Worm (Caenorhabditis elegans) whole organism, L1 larva: ENCODE results near the gene msp-63.
A peak's percentile ranks its signal among the peaks of the same experiment; 100 is the strongest.

Experiments used
- C16A3.4 ChIP-seq: fragments of 150-350 bp; optimal IDR thresholded peaks from 2 replicates; lab custom pipeline; 2014; ENCODE audit warnings: missing biosample characterization, missing genetic modification characterization
- ceh-63 ChIP-seq: fragments of 200-800 bp; sonication (Bioruptor generic); optimal IDR thresholded peaks from 2 replicates; lab custom pipeline; 2018; ENCODE audit warnings: mild to moderate bottlenecking, missing genetic modification characterization, missing compliant biosample characterization
- ceh-8 ChIP-seq: fragments of 200-800 bp; sonication (Bioruptor generic); optimal IDR thresholded peaks from 2 replicates; lab custom pipeline; 2018; ENCODE audit warnings: mild to moderate bottlenecking, missing genetic modification characterization, moderate library complexity, missing compliant biosample characterization
- ceh-82 ChIP-seq, 3 experiments: fragments of 150-350 bp in 1 of 3; sonication (generic microtip) in 2 of 3; optimal IDR thresholded peaks; 2 replicates each; lab custom pipeline; 2014 to 2017; ENCODE audit warnings: missing biosample characterization in 3 of 3, missing genetic modification characterization in 3 of 3
- efl-3 ChIP-seq: fragments of 200-800 bp; sonication (Bioruptor generic); optimal IDR thresholded peaks from 2 replicates; lab custom pipeline; 2018; ENCODE audit warnings: mild to moderate bottlenecking, missing genetic modification characterization, missing compliant biosample characterization
- egl-13 ChIP-seq: sonication (generic microtip); optimal IDR thresholded peaks from 2 replicates; lab custom pipeline; 2016; ENCODE audit warnings: missing genotype, missing genetic modification reagents, missing genetic modification characterization, missing compliant biosample characterization
- elt-2 ChIP-seq: sonication (generic microtip); optimal IDR thresholded peaks from 2 replicates; lab custom pipeline; 2016; ENCODE audit warnings: missing genetic modification characterization, mild to moderate bottlenecking, inconsistent platforms, missing compliant biosample characterization, missing genetic modification reagents
- ets-5 ChIP-seq: fragments of 200-800 bp; sonication (Bioruptor generic); IDR thresholded peaks from 2 replicates; pipeline ENCODE4 v1.3.6; 2022; ENCODE audit warnings: missing genetic modification characterization, missing compliant biosample characterization
- fkh-8 ChIP-seq: sonication (generic microtip); optimal IDR thresholded peaks from 2 replicates; lab custom pipeline; 2016; ENCODE audit warnings: mild to moderate bottlenecking, missing genetic modification characterization, missing compliant biosample characterization
- fos-1 ChIP-seq: fragments of 150-350 bp; optimal IDR thresholded peaks from 2 replicates; lab custom pipeline; 2014; ENCODE audit warnings: missing biosample characterization, missing genetic modification characterization
- hlh-17 ChIP-seq: fragments of 200-800 bp; sonication (Bioruptor generic); optimal IDR thresholded peaks from 2 replicates; lab custom pipeline; 2018; ENCODE audit warnings: missing genetic modification characterization, mild to moderate bottlenecking, missing compliant biosample characterization, moderate library complexity, borderline replicate concordance
- jun-1 ChIP-seq: fragments of 150-350 bp; optimal IDR thresholded peaks from 2 replicates; lab custom pipeline; 2014; ENCODE audit warnings: missing biosample characterization, missing genetic modification reagents, missing genetic modification characterization
- lin-14 ChIP-seq: fragments of 200-800 bp; sonication (Bioruptor generic); optimal IDR thresholded peaks from 2 replicates; lab custom pipeline; 2018; ENCODE audit warnings: mild to moderate bottlenecking, missing genetic modification characterization, moderate library complexity, missing compliant biosample characterization
- lin-35 ChIP-seq, 2 experiments: fragments of 150-350 bp; optimal IDR thresholded peaks; 2 replicates each; lab custom pipeline; 2014; ENCODE audit warnings: missing biosample characterization in 2 of 2, missing genetic modification characterization in 2 of 2, missing genetic modification reagents in 2 of 2
- lir-3 ChIP-seq: sonication (generic microtip); optimal IDR thresholded peaks from 2 replicates; lab custom pipeline; 2016; ENCODE audit warnings: mild to moderate bottlenecking, missing genetic modification characterization, moderate library complexity, missing compliant biosample characterization; ENCODE audit not compliant: poor library complexity
- lsy-2 ChIP-seq, 2 experiments: fragments of 150-350 bp; optimal IDR thresholded peaks; 2 replicates each; lab custom pipeline; 2014; ENCODE audit warnings: missing biosample characterization in 2 of 2, missing genetic modification characterization in 2 of 2
- mep-1 ChIP-seq: fragments of 150-350 bp; optimal IDR thresholded peaks from 2 replicates; lab custom pipeline; 2014; ENCODE audit warnings: missing biosample characterization, missing genetic modification characterization
- nhr-12 ChIP-seq: sonication (generic microtip); optimal IDR thresholded peaks from 2 replicates; lab custom pipeline; 2017; ENCODE audit warnings: missing biosample characterization, missing genetic modification characterization
- nhr-20 ChIP-seq: sonication (generic microtip); optimal IDR thresholded peaks from 2 replicates; lab custom pipeline; 2016; ENCODE audit warnings: mild to moderate bottlenecking, missing genetic modification characterization, missing compliant biosample characterization
- nhr-28 ChIP-seq: fragments of 150-350 bp; optimal IDR thresholded peaks from 2 replicates; lab custom pipeline; 2014; ENCODE audit warnings: missing biosample characterization, missing genetic modification characterization
- nhr-47 ChIP-seq: sonication (generic microtip); optimal IDR thresholded peaks from 2 replicates; lab custom pipeline; 2016; ENCODE audit warnings: mild to moderate bottlenecking, missing genetic modification characterization, moderate library complexity, missing compliant biosample characterization
- nhr-71 ChIP-seq: sonication (generic microtip); optimal IDR thresholded peaks from 2 replicates; lab custom pipeline; 2016; ENCODE audit warnings: mild to moderate bottlenecking, missing genetic modification characterization, moderate library complexity, missing compliant biosample characterization
- nhr-77 ChIP-seq: fragments of 150-350 bp; optimal IDR thresholded peaks from 2 replicates; lab custom pipeline; 2014; ENCODE audit warnings: missing biosample characterization, missing genetic modification characterization
- pax-3 ChIP-seq: fragments of 200-800 bp; sonication (Bioruptor generic); optimal IDR thresholded peaks from 2 replicates; lab custom pipeline; 2018; ENCODE audit warnings: mild to moderate bottlenecking, missing genetic modification characterization, moderate library complexity, missing compliant biosample characterization
- pqm-1 ChIP-seq: sonication (generic microtip); optimal IDR thresholded peaks from 3 replicates; lab custom pipeline; 2017; ENCODE audit warnings: missing biosample characterization, missing genetic modification characterization
- skn-1 ChIP-seq: fragments of 150-350 bp; optimal IDR thresholded peaks from 2 replicates; lab custom pipeline; 2014; ENCODE audit warnings: missing biosample characterization, missing genetic modification characterization
- snpc-4 ChIP-seq: fragments of 150-350 bp; optimal IDR thresholded peaks from 2 replicates; lab custom pipeline; 2014; ENCODE audit warnings: missing biosample characterization, missing genetic modification characterization
- snu-23 ChIP-seq: sonication (generic microtip); optimal IDR thresholded peaks from 2 replicates; lab custom pipeline; 2016; ENCODE audit warnings: missing genetic modification characterization, missing compliant biosample characterization
- tbx-2 ChIP-seq: sonication (generic microtip); optimal IDR thresholded peaks from 2 replicates; lab custom pipeline; 2016; ENCODE audit warnings: missing genetic modification characterization, missing compliant biosample characterization
- tlp-1 ChIP-seq: fragments of 150-350 bp; optimal IDR thresholded peaks from 2 replicates; lab custom pipeline; 2014; ENCODE audit warnings: missing biosample characterization, missing genetic modification characterization
- unc-98 ChIP-seq: fragments of 200-800 bp; sonication (Bioruptor generic); IDR thresholded peaks from 2 replicates; pipeline ENCODE4 v1.3.6; 2022; ENCODE audit warnings: missing genetic modification characterization, missing compliant biosample characterization

msp-63 gene

DNA sequence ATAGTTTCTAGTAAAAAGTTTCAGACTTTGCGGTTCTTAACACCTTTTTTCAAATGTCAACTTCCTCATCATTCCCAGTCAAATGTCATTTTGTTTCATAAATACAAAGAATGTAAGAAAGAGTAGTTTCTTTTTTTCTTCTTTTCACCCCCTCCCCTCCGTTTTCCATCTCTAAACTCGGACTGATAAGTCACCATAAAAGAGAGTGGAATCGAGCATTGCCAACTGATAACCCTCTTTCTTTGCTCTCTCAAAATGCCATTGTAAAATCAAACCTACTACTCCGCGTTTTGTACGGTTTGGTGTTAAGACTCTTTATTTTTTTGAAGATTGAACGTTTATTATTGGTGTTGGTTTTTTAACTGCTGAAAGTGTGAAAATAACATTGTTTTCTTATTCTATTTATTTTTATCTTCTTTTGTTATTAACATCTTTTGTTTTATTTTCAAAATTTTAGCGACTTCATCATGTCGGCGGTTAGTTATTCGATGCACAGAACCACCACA, 47.5 kb downstream of the msp-63 start, which contains the start of gene ifb-2:
ifb-2 (plus strand) TSS at position 456 of the 506 bp plus-strand sequence.
- TF ChIP-seq nhr-12 (tag; lab: Kevin White, UChicago), result no peak
- TF ChIP-seq pqm-1 (tag; lab: Kevin White, UChicago), result no peak
- TF ChIP-seq lin-35 (GFP tag; optimal IDR thresholded peaks at IDR 0.05; lab: Kevin White, UChicago), result peak in 1 of 2 experiments; percentile 15
- TF ChIP-seq nhr-77 (tag; lab: Kevin White, UChicago), result no peak
- no peak for TF ChIP-seq lsy-2 (tag; optimal IDR thresholded peaks at IDR 0.05; lab: Kevin White, UChicago)
- TF ChIP-seq pax-3, result no peak
- peak; percentile 90 for TF ChIP-seq elt-2 (tag; lab: Kevin White, UChicago)
- TF ChIP-seq, all 84 proteins: peak for 2

DNA sequence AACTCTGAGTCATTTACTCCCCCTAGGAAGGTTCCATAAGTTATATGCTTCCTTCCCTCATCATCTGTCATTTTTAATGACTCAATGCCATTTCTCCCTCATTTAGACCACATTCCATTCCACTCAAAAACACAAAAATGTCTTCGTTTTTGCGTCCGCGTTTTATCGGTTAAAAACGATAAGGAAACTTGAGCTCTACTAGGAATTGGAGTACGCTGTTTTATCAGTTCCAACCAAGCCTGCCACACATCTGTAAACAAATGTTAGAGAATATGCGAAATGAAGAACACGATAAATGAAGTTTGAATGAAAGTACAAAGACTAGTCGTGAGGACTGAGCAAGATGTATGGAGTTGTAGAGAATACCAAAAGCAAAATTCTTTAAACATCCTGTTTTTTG, 48.9 kb downstream of the msp-63 start:
- TF ChIP-seq pqm-1 (tag; lab: Kevin White, UChicago) (peak; percentile 90), lsy-2 (tag; optimal IDR thresholded peaks at IDR 0.05; lab: Kevin White, UChicago) (no peak), nhr-12 (tag; lab: Kevin White, UChicago) (no peak), elt-2 (tag; lab: Kevin White, UChicago) (peak; percentile 99), tbx-2 (tag; lab: Kevin White, UChicago) (no peak), ets-5 (GFP tag; lab: Robert Waterston, UW) (no peak), nhr-20 (tag; lab: Kevin White, UChicago) (peak; percentile 3), efl-3 (GFP tag; lab: Kevin White, UChicago) (no peak), snu-23 (no peak), C16A3.4 (tag; lab: Kevin White, UChicago) (no peak), lin-35 (GFP tag; optimal IDR thresholded peaks at IDR 0.05; lab: Kevin White, UChicago) (peak in 1 of 2 experiments; percentile 12), snpc-4 (tag; lab: Kevin White, UChicago) (no peak), hlh-17 (GFP tag; lab: Kevin White, UChicago) (no peak), mep-1 (no peak), unc-98 (GFP tag; lab: Robert Waterston, UW) (no peak), lir-3 (no peak), skn-1 (no peak), jun-1 (tag; lab: Kevin White, UChicago) (peak; percentile 47), fkh-8 (tag; lab: Kevin White, UChicago) (no peak), ceh-8 (no peak), fos-1 (tag; lab: Kevin White, UChicago) (no peak), nhr-47 (tag; lab: Kevin White, UChicago) (no peak), ceh-63 (GFP tag; lab: Kevin White, UChicago) (no peak), egl-13 (no peak), nhr-71 (peak; percentile 4), lin-14 (GFP tag; lab: Kevin White, UChicago) (peak; percentile 24), tlp-1 (tag; lab: Kevin White, UChicago) (peak; percentile 65)

DNA sequence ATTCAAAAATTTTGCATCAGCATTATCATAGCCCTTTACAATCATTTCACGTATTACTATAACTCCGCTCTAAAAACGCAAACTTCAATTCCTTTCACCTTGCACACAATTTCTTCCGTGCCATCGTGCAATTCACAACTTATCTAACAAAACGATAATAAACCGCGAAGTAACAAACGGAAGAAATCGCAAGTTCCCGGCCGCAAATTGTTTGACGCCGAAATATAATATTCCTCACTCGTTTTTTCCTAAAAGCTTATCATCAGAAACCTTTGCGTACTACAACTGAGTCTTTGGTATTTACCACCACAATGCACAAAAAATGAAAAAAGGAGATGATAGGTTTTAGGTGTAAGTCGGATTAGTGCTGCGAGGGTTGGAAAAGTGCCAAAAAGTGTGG, 49.9 kb downstream of the msp-63 start:
- TF ChIP-seq lir-3 (no peak), unc-98 (GFP tag; lab: Robert Waterston, UW) (no peak), lin-14 (GFP tag; lab: Kevin White, UChicago) (no peak), nhr-28 (no peak), nhr-20 (tag; lab: Kevin White, UChicago) (no peak), ceh-82 (tag; optimal IDR thresholded peaks at IDR 0.05; lab: Kevin White, UChicago) (no peak), lin-35 (GFP tag; optimal IDR thresholded peaks at IDR 0.05; lab: Kevin White, UChicago) (peak in 1 of 2 experiments; percentile 24), jun-1 (tag; lab: Kevin White, UChicago) (peak; percentile 0), elt-2 (tag; lab: Kevin White, UChicago) (peak; percentile 96)
- TF ChIP-seq, all 84 proteins: peak for 3
